Worm (Caenorhabditis elegans) whole organism, L3 larva: ENCODE data around the gene dsl-5.

Source experiments
- R02D3.7 ChIP-seq: fragments of 150-350 bp; optimal IDR thresholded peaks from 2 replicates; lab custom pipeline; 2014; ENCODE audit warnings: missing biosample characterization, missing genetic modification characterization
- ama-1 ChIP-seq: fragments of 150-350 bp; optimal IDR thresholded peaks from 2 replicates; lab custom pipeline; 2018
- ceh-82 ChIP-seq: fragments of 150-350 bp; optimal IDR thresholded peaks from 2 replicates; lab custom pipeline; 2014; ENCODE audit warnings: missing biosample characterization, missing genetic modification characterization
- ceh-9 ChIP-seq: sonication (generic microtip); optimal IDR thresholded peaks from 2 replicates; lab custom pipeline; 2018; ENCODE audit warnings: missing biosample characterization, missing genetic modification characterization
- daf-12 ChIP-seq: fragments of 150-350 bp; optimal IDR thresholded peaks from 2 replicates; lab custom pipeline; 2014; ENCODE audit warnings: missing biosample characterization, missing genetic modification reagents, missing genetic modification characterization
- egl-27 ChIP-seq: sonication (generic microtip); optimal IDR thresholded peaks from 4 replicates; lab custom pipeline; 2017; ENCODE audit warnings: missing biosample characterization, missing genetic modification reagents, missing genetic modification characterization
- egl-5 ChIP-seq: fragments of 150-350 bp; optimal IDR thresholded peaks from 2 replicates; lab custom pipeline; 2017; ENCODE audit warnings: missing biosample characterization, missing genetic modification reagents, missing genetic modification characterization, inconsistent platforms
- elt-1 ChIP-seq: fragments of 150-350 bp; optimal IDR thresholded peaks from 2 replicates; lab custom pipeline; 2014; ENCODE audit warnings: missing biosample characterization, missing genetic modification characterization
- elt-3 ChIP-seq, 3 experiments: fragments of 150-350 bp in 1 of 3; sonication (generic microtip) in 2 of 3; optimal IDR thresholded peaks; 2 replicates in 2 of 3; 4 replicates in 1 of 3; lab custom pipeline; 2014 to 2017; ENCODE audit warnings: missing biosample characterization in 3 of 3, missing genetic modification characterization in 3 of 3
- eor-1 ChIP-seq, 2 experiments: fragments of 150-350 bp; optimal IDR thresholded peaks; 2 replicates each; lab custom pipeline; 2014 to 2018; ENCODE audit warnings: missing biosample characterization in 2 of 2, missing genetic modification characterization in 2 of 2
- fkh-10 ChIP-seq: sonication (generic microtip); optimal IDR thresholded peaks from 2 replicates; lab custom pipeline; 2017; ENCODE audit warnings: missing biosample characterization, missing genetic modification reagents, missing genetic modification characterization
- fos-1 ChIP-seq: fragments of 150-350 bp; optimal IDR thresholded peaks from 2 replicates; lab custom pipeline; 2014; ENCODE audit warnings: missing biosample characterization, missing genetic modification characterization
- hmg-11 ChIP-seq: sonication (generic microtip); optimal IDR thresholded peaks from 2 replicates; lab custom pipeline; 2016; ENCODE audit warnings: missing genetic modification characterization, missing compliant biosample characterization
- jun-1 ChIP-seq: fragments of 150-350 bp; optimal IDR thresholded peaks from 2 replicates; lab custom pipeline; 2014; ENCODE audit warnings: missing biosample characterization, missing genetic modification reagents, missing genetic modification characterization
- lin-39 ChIP-seq: fragments of 150-350 bp; optimal IDR thresholded peaks from 2 replicates; lab custom pipeline; 2018; ENCODE audit warnings: missing biosample characterization, missing genetic modification reagents, missing genetic modification characterization
- mdl-1 ChIP-seq: fragments of 150-350 bp; optimal IDR thresholded peaks from 2 replicates; lab custom pipeline; 2014; ENCODE audit warnings: missing biosample characterization, missing genetic modification characterization
- nfya-1 ChIP-seq: sonication (generic microtip); optimal IDR thresholded peaks from 2 replicates; lab custom pipeline; 2017; ENCODE audit warnings: missing genetic modification characterization, mild to moderate bottlenecking, missing compliant biosample characterization, antibody characterized with exemption, moderate library complexity; ENCODE audit not compliant: insufficient read depth
- nhr-12 ChIP-seq: fragments of 150-350 bp; optimal IDR thresholded peaks from 2 replicates; lab custom pipeline; 2014; ENCODE audit warnings: missing biosample characterization, missing genetic modification characterization
- nhr-23 ChIP-seq: fragments of 150-350 bp; optimal IDR thresholded peaks from 2 replicates; lab custom pipeline; 2014; ENCODE audit warnings: missing biosample characterization, missing genetic modification reagents, missing genetic modification characterization
- nhr-237 ChIP-seq: fragments of 150-350 bp; optimal IDR thresholded peaks from 2 replicates; lab custom pipeline; 2014; ENCODE audit warnings: missing biosample characterization, missing genetic modification characterization
- nhr-25 ChIP-seq: sonication (generic microtip); optimal IDR thresholded peaks from 2 replicates; lab custom pipeline; 2017; ENCODE audit warnings: missing biosample characterization, missing genetic modification characterization
- nhr-43 ChIP-seq: sonication (generic microtip); optimal IDR thresholded peaks from 2 replicates; lab custom pipeline; 2016; ENCODE audit warnings: mild to moderate bottlenecking, missing genetic modification characterization, missing compliant biosample characterization; ENCODE audit not compliant: poor library complexity, severe bottlenecking
- nhr-77 ChIP-seq: fragments of 150-350 bp; optimal IDR thresholded peaks from 2 replicates; lab custom pipeline; 2014; ENCODE audit warnings: missing biosample characterization, missing genetic modification characterization
- pha-4 ChIP-seq: fragments of 150-350 bp; optimal IDR thresholded peaks from 2 replicates; lab custom pipeline; 2014; ENCODE audit warnings: missing biosample characterization, missing genetic modification reagents, missing genetic modification characterization
- pqm-1 ChIP-seq: fragments of 150-350 bp; optimal IDR thresholded peaks from 2 replicates; lab custom pipeline; 2017; ENCODE audit warnings: missing biosample characterization, missing genetic modification characterization, inconsistent platforms
- sea-2 ChIP-seq: fragments of 150-350 bp; sonication (generic microtip); optimal IDR thresholded peaks from 4 replicates; lab custom pipeline; 2014; ENCODE audit warnings: missing biosample characterization, missing genetic modification reagents, missing genetic modification characterization
- snpc-4 ChIP-seq: fragments of 150-350 bp; optimal IDR thresholded peaks from 2 replicates; lab custom pipeline; 2014; ENCODE audit warnings: missing biosample characterization, missing genetic modification characterization
- tbx-2 ChIP-seq: sonication (generic microtip); optimal IDR thresholded peaks from 2 replicates; lab custom pipeline; 2016; ENCODE audit warnings: mild to moderate bottlenecking, missing genetic modification characterization, missing compliant biosample characterization
- zag-1 ChIP-seq: fragments of 150-350 bp; optimal IDR thresholded peaks from 2 replicates; lab custom pipeline; 2014; ENCODE audit warnings: missing biosample characterization, missing genetic modification characterization
- ztf-4 ChIP-seq: fragments of 150-350 bp; optimal IDR thresholded peaks from 2 replicates; lab custom pipeline; 2014; ENCODE audit warnings: missing biosample characterization, missing genetic modification characterization

Gene dsl-5

DNA sequence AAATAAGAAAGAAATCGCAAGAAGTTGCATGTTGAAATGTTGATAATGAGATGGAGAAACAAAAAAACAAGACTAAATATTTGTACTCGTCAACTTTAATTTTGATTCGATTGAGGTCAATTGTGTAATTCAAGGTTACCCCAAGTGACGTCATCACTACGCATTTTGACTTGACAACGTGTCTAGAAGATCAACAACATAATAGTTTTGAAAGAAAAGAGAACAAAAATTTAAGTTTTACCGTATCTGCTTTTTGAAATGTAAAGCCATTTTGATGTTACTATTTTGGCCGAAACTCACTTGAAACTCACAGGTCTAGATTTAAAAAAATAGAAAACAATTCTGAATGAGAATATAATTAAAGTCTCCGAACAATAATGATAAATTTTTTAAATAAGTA, at the start of gene dsl-5:
Gene dsl-5, minus strand, starts transcription at position 101 of the 400 bp plus-strand sequence.
- no peak for TF ChIP-seq egl-5 (tag; lab: Kevin White, UChicago)
- peak; percentile 12 for TF ChIP-seq nhr-25 (tag; lab: Kevin White, UChicago)
- TF ChIP-seq, all 47 proteins: peak for 1

DNA sequence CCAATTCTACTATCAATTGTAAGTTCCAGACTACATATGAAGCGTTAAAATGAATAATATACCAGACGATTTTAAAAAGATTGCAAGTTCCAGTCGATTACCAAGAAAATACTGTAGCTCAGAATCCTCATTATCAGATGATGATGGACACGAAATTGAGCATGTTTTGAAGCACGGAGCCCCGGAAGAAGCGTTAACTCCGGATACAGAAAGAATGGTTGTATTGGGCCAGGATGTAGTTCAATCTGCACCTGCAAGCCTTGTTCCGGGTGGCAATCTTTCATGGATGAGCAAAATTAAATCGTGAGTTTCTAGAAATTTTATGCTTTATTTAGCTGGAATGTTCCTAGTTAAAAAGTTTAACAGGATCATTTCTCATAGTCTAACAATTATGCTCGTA, 47.2 kb upstream of the dsl-5 start, which contains the start of gene atg-4.2:
Gene atg-4.2, plus strand, starts transcription at position 24 of the 400 bp plus-strand sequence.
- no peak for TF ChIP-seq ceh-9 (tag; lab: Kevin White, UChicago)
- TF ChIP-seq sea-2 (GFP tag; lab: Kevin White, UChicago): no peak
- no peak for TF ChIP-seq jun-1 (tag; lab: Kevin White, UChicago)
- no peak for TF ChIP-seq zag-1 (tag; lab: Kevin White, UChicago)
- no peak for TF ChIP-seq pha-4 (tag; lab: Kevin White, UChicago)
- TF ChIP-seq eor-1 (tag; optimal IDR thresholded peaks at IDR 0.05; lab: Kevin White, UChicago): no peak
- no peak for TF ChIP-seq nfya-1 (tag; lab: Kevin White, UChicago)
- no peak for TF ChIP-seq mdl-1 (tag; lab: Kevin White, UChicago)
- TF ChIP-seq nhr-25 (tag; lab: Kevin White, UChicago): no peak
- TF ChIP-seq tbx-2 (tag; lab: Kevin White, UChicago): no peak
- TF ChIP-seq fkh-10 (GFP tag; lab: Kevin White, UChicago): no peak
- TF ChIP-seq nhr-43 (tag; lab: Kevin White, UChicago): no peak
- no peak for TF ChIP-seq lin-39
- no peak for TF ChIP-seq ama-1 (lab: Kevin White, UChicago)

DNA sequence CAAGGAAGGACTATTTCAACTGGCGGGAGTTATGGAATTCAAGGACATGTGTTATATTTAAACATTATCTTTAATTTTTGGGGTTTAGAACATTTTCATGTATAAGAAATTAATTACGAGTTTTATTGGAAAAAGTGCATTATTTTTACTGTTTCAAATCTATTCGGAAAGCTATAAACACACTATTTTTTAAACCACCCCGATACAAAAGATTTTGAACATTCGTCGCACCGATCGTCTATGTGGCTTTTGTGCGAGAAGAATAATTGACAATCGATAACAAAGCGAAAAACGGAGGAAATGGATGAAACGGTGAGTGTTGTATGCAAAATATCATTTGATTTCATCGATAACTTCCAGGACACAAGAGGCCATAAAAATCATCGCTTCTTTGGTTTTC, 44.2 kb upstream of the dsl-5 start, which contains the start of gene ZK809.9:
Gene ZK809.9, plus strand, starts transcription at position 301 of the 400 bp plus-strand sequence.
- TF ChIP-seq hmg-11 (tag; lab: Kevin White, UChicago) (no peak), daf-12 (tag; lab: Kevin White, UChicago) (no peak), ztf-4 (tag; lab: Kevin White, UChicago) (no peak), sea-2 (GFP tag; lab: Kevin White, UChicago) (no peak), ceh-82 (tag; lab: Kevin White, UChicago) (no peak), R02D3.7 (tag; lab: Kevin White, UChicago) (no peak), nhr-12 (tag; lab: Kevin White, UChicago) (no peak), ceh-9 (tag; lab: Kevin White, UChicago) (no peak), fos-1 (tag; lab: Kevin White, UChicago) (no peak)

DNA sequence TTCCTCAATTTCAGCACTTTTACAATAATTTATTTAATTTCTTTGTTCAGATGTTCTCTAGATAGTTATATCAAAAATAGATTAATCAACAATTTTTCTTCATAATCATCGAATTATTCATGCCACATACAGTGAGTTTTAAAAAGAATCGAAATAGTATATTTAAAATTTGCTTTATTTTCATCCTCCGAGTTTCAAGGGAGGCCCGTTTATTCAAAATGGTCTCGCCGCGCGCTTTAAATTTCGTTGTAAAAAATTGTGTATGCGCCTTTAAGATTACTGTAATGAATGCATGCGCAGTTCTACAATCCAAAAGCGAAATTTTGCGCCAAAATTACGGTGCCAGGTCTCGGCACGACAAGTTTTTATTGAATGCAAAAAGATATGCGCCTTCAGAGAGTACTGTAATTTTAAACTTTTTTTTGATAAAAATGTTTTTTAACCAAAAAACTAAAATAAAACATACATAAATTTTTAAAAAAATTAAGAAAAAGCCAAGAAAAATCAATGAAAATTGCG, 39.0 kb upstream of the dsl-5 start, which contains the start of gene ZK792.1:
Gene ZK792.1, plus strand, starts transcription at position 51 of the 519 bp plus-strand sequence.
- TF ChIP-seq pqm-1 (tag; lab: Kevin White, UChicago): no peak
- no peak for TF ChIP-seq nhr-237
- TF ChIP-seq jun-1 (tag; lab: Kevin White, UChicago): no peak
- TF ChIP-seq snpc-4 (tag; lab: Kevin White, UChicago): no peak
- no peak for TF ChIP-seq nhr-23
- no peak for TF ChIP-seq lin-39
- no peak for TF ChIP-seq zag-1 (tag; lab: Kevin White, UChicago)
- TF ChIP-seq sea-2 (GFP tag; lab: Kevin White, UChicago): no peak
- TF ChIP-seq nhr-12 (tag; lab: Kevin White, UChicago): no peak
- no peak for TF ChIP-seq egl-27 (tag; lab: Kevin White, UChicago)
- no peak for TF ChIP-seq elt-1 (tag; lab: Kevin White, UChicago)
- TF ChIP-seq nhr-77 (tag; lab: Kevin White, UChicago): no peak

DNA sequence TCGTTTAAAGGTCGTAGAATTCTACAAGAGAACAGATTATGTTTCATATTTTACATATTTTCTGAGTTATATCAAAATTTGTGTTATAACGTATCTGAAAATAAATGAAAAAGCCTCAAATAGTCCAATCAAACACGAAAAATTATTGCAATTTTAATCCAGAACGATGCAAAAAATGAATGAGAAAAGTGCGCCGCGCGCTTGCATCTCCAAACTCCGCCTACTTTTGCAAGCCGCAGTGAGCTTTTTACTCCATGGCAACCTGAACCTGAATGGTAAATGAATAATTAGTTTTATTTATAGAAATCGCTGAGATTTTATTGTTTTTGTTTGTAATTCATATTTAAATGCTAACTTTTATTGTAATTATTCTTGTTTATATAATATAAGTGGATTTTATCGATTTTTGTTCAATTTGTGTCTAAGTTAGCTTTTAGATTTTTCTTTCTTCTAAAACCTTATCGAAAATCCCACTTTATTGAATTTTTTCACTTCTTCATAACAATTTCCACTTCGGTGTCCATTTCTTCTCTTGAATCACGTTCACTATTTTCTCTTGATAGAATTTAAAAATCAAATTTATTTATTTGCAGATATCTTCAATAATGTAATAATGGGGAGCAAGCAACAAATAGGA, 35.5 kb upstream of the dsl-5 start, which contains the start of gene ZK809.5:
Gene ZK809.5, plus strand, starts transcription at position 587 of the 637 bp plus-strand sequence.
- TF ChIP-seq hmg-11 (tag; lab: Kevin White, UChicago): peak; percentile 34
- TF ChIP-seq nfya-1 (tag; lab: Kevin White, UChicago): peak; percentile 20
- TF ChIP-seq elt-3 (tag; optimal IDR thresholded peaks at IDR 0.05; lab: Kevin White, UChicago): no peak
- TF ChIP-seq, all 47 proteins: peak for 2
